Fruit fly (Drosophila melanogaster) whole organism, embryonic: ENCODE measurements around the gene stac.

Experiments
- Abd-B ChIP-seq: fragments of 200-800 bp; sonication (Bioruptor generic); optimal IDR thresholded peaks from 2 replicates; lab custom pipeline; 2018; ENCODE audit warnings: missing biosample characterization, mild to moderate bottlenecking, missing genetic modification characterization, moderate library complexity
- Adf1 ChIP-seq: fragments of 200-800 bp; sonication (Bioruptor generic); IDR thresholded peaks from 2 replicates; pipeline ENCODE4 v1.3.6; 2022; ENCODE audit warnings: missing biosample characterization, missing genetic modification characterization
- Antp ChIP-seq: fragments of 200-800 bp; sonication (Bioruptor generic); optimal IDR thresholded peaks from 3 replicates; lab custom pipeline; 2016; ENCODE audit warnings: missing biosample characterization, missing genetic modification characterization
- Blimp-1 ChIP-seq: fragments of 200-800 bp; sonication (Bioruptor generic); optimal IDR thresholded peaks from 3 replicates; lab custom pipeline; 2018; ENCODE audit warnings: missing biosample characterization, missing genetic modification characterization, mild to moderate bottlenecking, moderate library complexity, missing genetic modification reagents
- CG12744 ChIP-seq: fragments of 200-800 bp; sonication (Bioruptor generic); optimal IDR thresholded peaks from 2 replicates; lab custom pipeline; 2016; ENCODE audit warnings: missing biosample characterization, missing genetic modification characterization
- CG13894 ChIP-seq: fragments of 200-800 bp; sonication (Bioruptor generic); optimal IDR thresholded peaks from 3 replicates; lab custom pipeline; 2018; ENCODE audit warnings: missing biosample characterization, mild to moderate bottlenecking, missing genetic modification characterization, moderate library complexity
- CG18011 ChIP-seq: fragments of 200-800 bp; sonication (Bioruptor generic); optimal IDR thresholded peaks from 2 replicates; lab custom pipeline; 2017; ENCODE audit warnings: missing biosample characterization, missing genetic modification characterization, mild to moderate bottlenecking, moderate library complexity, missing genotype
- CG33557 ChIP-seq: fragments of 200-800 bp; sonication (Bioruptor generic); optimal IDR thresholded peaks from 2 replicates; lab custom pipeline; 2019; ENCODE audit warnings: missing biosample characterization, mild to moderate bottlenecking, missing genetic modification characterization, moderate library complexity
- CG34422 ChIP-seq: fragments of 200-800 bp; sonication (Bioruptor generic); IDR thresholded peaks from 3 replicates; pipeline ENCODE4 v1.3.6; 2022; ENCODE audit warnings: missing biosample characterization, missing genetic modification characterization
- CG4360 ChIP-seq: fragments of 200-800 bp; sonication (Bioruptor generic); IDR thresholded peaks from 2 replicates; pipeline ENCODE4 v1.3.6; 2022; ENCODE audit warnings: missing biosample characterization, missing genetic modification characterization
- CG4820 ChIP-seq: fragments of 200-800 bp; sonication (Bioruptor generic); optimal IDR thresholded peaks from 3 replicates; lab custom pipeline; 2016; ENCODE audit warnings: missing biosample characterization, missing genetic modification characterization
- CG8359 ChIP-seq: fragments of 200-800 bp; sonication (Bioruptor generic); optimal IDR thresholded peaks from 2 replicates; lab custom pipeline; 2017; ENCODE audit warnings: missing biosample characterization, mild to moderate bottlenecking, missing genetic modification characterization, borderline replicate concordance
- CG8924 ChIP-seq: fragments of 200-800 bp; optimal IDR thresholded peaks from 3 replicates; lab custom pipeline; 2019; ENCODE audit warnings: missing biosample characterization, mild to moderate bottlenecking, missing genetic modification characterization, moderate library complexity
- CG9727 ChIP-seq: fragments of 200-800 bp; sonication (Bioruptor generic); optimal IDR thresholded peaks from 3 replicates; lab custom pipeline; 2017; ENCODE audit warnings: missing biosample characterization, mild to moderate bottlenecking, missing genetic modification characterization
- Camta ChIP-seq: fragments of 200-800 bp; sonication (Bioruptor generic); optimal IDR thresholded peaks from 2 replicates; lab custom pipeline; 2016; ENCODE audit warnings: missing biosample characterization, missing genetic modification characterization
- CrebB ChIP-seq: fragments of 200-800 bp; sonication (Bioruptor generic); optimal IDR thresholded peaks from 3 replicates; lab custom pipeline; 2018; ENCODE audit warnings: missing biosample characterization, mild to moderate bottlenecking, missing genetic modification characterization
- Dip3 ChIP-seq: fragments of 200-800 bp; sonication (Bioruptor generic); optimal IDR thresholded peaks from 3 replicates; lab custom pipeline; 2016; ENCODE audit warnings: missing biosample characterization, missing genetic modification characterization
- Dll ChIP-seq: fragments of 200-800 bp; sonication (Bioruptor generic); IDR thresholded peaks from 4 replicates; pipeline ENCODE4 v1.3.6; 2022; ENCODE audit warnings: missing biosample characterization, missing genetic modification characterization; ENCODE audit not compliant: partially characterized antibody
- Ets97D ChIP-seq: fragments of 200-800 bp; sonication (Bioruptor generic); optimal IDR thresholded peaks from 3 replicates; lab custom pipeline; 2016; ENCODE audit warnings: missing biosample characterization, missing genetic modification characterization
- Fer1 ChIP-seq: fragments of 200-800 bp; sonication (Bioruptor generic); optimal IDR thresholded peaks from 2 replicates; lab custom pipeline; 2017; ENCODE audit warnings: missing biosample characterization, mild to moderate bottlenecking, missing genetic modification characterization
- H15 ChIP-seq: fragments of 200-800 bp; sonication (Bioruptor generic); IDR thresholded peaks from 3 replicates; pipeline ENCODE4 v1.3.6; 2022; ENCODE audit warnings: missing biosample characterization, missing genetic modification characterization
- NC2α ChIP-seq: fragments of 200-800 bp; sonication (Bioruptor generic); optimal IDR thresholded peaks from 2 replicates; lab custom pipeline; 2016; ENCODE audit warnings: missing biosample characterization, missing genetic modification characterization
- Nf-YA ChIP-seq: fragments of 200-800 bp; sonication (Bioruptor generic); IDR thresholded peaks from 2 replicates; pipeline ENCODE4 v1.3.6; 2022; ENCODE audit warnings: missing biosample characterization, missing genetic modification characterization
- Nf-YB ChIP-seq: fragments of 200-800 bp; sonication (Bioruptor generic); optimal IDR thresholded peaks from 3 replicates; lab custom pipeline; 2019; ENCODE audit warnings: missing biosample characterization, mild to moderate bottlenecking, missing genetic modification characterization, moderate library complexity
- Nf-YC ChIP-seq: fragments of 200-800 bp; optimal IDR thresholded peaks from 3 replicates; lab custom pipeline; 2019; ENCODE audit warnings: missing biosample characterization, mild to moderate bottlenecking, missing genetic modification characterization, moderate library complexity
- Opbp ChIP-seq: fragments of 200-800 bp; sonication (Bioruptor generic); IDR thresholded peaks from 3 replicates; pipeline ENCODE4 v1.3.6; 2022; ENCODE audit warnings: missing biosample characterization, missing genetic modification characterization; ENCODE audit not compliant: partially characterized antibody
- Sin3A ChIP-seq: fragments of >200 bp; optimal IDR thresholded peaks from 2 replicates; lab custom pipeline; 2018
- Sry-δ ChIP-seq: fragments of 200-800 bp; sonication (Bioruptor generic); optimal IDR thresholded peaks from 2 replicates; lab custom pipeline; 2016; ENCODE audit warnings: missing biosample characterization, missing genetic modification characterization
- Trl ChIP-seq, 3 experiments: fragments of >200 bp in 2 of 3; fragments of 200-800 bp in 1 of 3; sonication (Bioruptor generic) in 1 of 3; optimal IDR thresholded peaks; 2 replicates in 1 of 3; 3 replicates in 2 of 3; lab custom pipeline; 2016 to 2017; ENCODE audit warnings: missing biosample characterization in 1 of 3, missing genetic modification characterization in 1 of 3
- Xrp1 ChIP-seq: fragments of 200-800 bp; sonication (Bioruptor generic); IDR thresholded peaks from 2 replicates; pipeline ENCODE4 v1.3.6; 2022; ENCODE audit warnings: missing biosample characterization, missing genetic modification characterization
- amos ChIP-seq: fragments of 200-800 bp; sonication (Bioruptor generic); IDR thresholded peaks from 2 replicates; pipeline ENCODE4 v1.3.6; 2022; ENCODE audit warnings: missing biosample characterization, missing genetic modification characterization; ENCODE audit not compliant: partially characterized antibody
- ap ChIP-seq: fragments of 200-800 bp; sonication (Bioruptor generic); IDR thresholded peaks from 2 replicates; pipeline ENCODE4 v1.3.6; 2022; ENCODE audit warnings: missing biosample characterization, missing genetic modification characterization
- br ChIP-seq: fragments of >200 bp; optimal IDR thresholded peaks from 2 replicates; lab custom pipeline; 2017
- cg ChIP-seq: fragments of 200-800 bp; sonication (Bioruptor generic); optimal IDR thresholded peaks from 3 replicates; lab custom pipeline; 2019; ENCODE audit warnings: missing biosample characterization, mild to moderate bottlenecking, missing genetic modification characterization, moderate library complexity
- crol ChIP-seq: fragments of 200-800 bp; sonication (Bioruptor generic); IDR thresholded peaks from 2 replicates; pipeline ENCODE4 v1.3.6; 2022; ENCODE audit warnings: missing biosample characterization, missing genetic modification characterization
- crp ChIP-seq, 2 experiments: fragments of 200-800 bp; sonication (Bioruptor generic); optimal IDR thresholded peaks; 2 replicates in 1 of 2; 3 replicates in 1 of 2; lab custom pipeline; 2017; ENCODE audit warnings: missing biosample characterization in 2 of 2, missing genetic modification characterization in 2 of 2, mild to moderate bottlenecking in 1 of 2, moderate library complexity in 1 of 2
- danr ChIP-seq: fragments of 200-800 bp; sonication (Bioruptor generic); IDR thresholded peaks from 2 replicates; pipeline ENCODE4 v1.3.6; 2022; ENCODE audit warnings: missing biosample characterization, missing genetic modification characterization
- dmrt11E ChIP-seq: fragments of 200-800 bp; sonication (Bioruptor generic); optimal IDR thresholded peaks from 3 replicates; lab custom pipeline; 2018; ENCODE audit warnings: missing biosample characterization, mild to moderate bottlenecking, missing genetic modification characterization, moderate library complexity
- fu2 ChIP-seq: fragments of 200-800 bp; sonication (Bioruptor generic); optimal IDR thresholded peaks from 2 replicates; lab custom pipeline; 2016; ENCODE audit warnings: missing biosample characterization, missing genetic modification characterization
- gt ChIP-seq: fragments of 200-800 bp; sonication (Bioruptor generic); IDR thresholded peaks from 2 replicates; pipeline ENCODE4 v1.3.6; 2022; ENCODE audit warnings: missing biosample characterization, missing genetic modification characterization
- nau ChIP-seq: fragments of 200-800 bp; sonication (Bioruptor generic); optimal IDR thresholded peaks from 3 replicates; lab custom pipeline; 2017; ENCODE audit warnings: missing biosample characterization, mild to moderate bottlenecking, missing genetic modification characterization, missing genetic modification reagents
- psq ChIP-seq: fragments of 200-800 bp; sonication (Bioruptor generic); optimal IDR thresholded peaks from 2 replicates; lab custom pipeline; 2017; ENCODE audit warnings: missing biosample characterization, missing genetic modification characterization
- ranshi ChIP-seq: fragments of 200-800 bp; sonication (Bioruptor generic); IDR thresholded peaks from 2 replicates; pipeline ENCODE4 v1.3.6; 2022; ENCODE audit warnings: missing biosample characterization, missing genetic modification characterization
- ro ChIP-seq: fragments of 200-800 bp; sonication (Bioruptor generic); IDR thresholded peaks from 2 replicates; pipeline ENCODE4 v1.3.6; 2022; ENCODE audit warnings: missing biosample characterization, missing genetic modification characterization
- run ChIP-seq: fragments of 200-800 bp; sonication (Bioruptor generic); optimal IDR thresholded peaks from 3 replicates; lab custom pipeline; 2018; ENCODE audit warnings: missing biosample characterization, mild to moderate bottlenecking, missing genetic modification characterization
- salm ChIP-seq: fragments of 200-800 bp; sonication (Bioruptor generic); optimal IDR thresholded peaks from 2 replicates; lab custom pipeline; 2018; ENCODE audit warnings: missing biosample characterization, mild to moderate bottlenecking, missing genetic modification characterization
- stc ChIP-seq: fragments of 200-800 bp; sonication (Bioruptor generic); IDR thresholded peaks from 2 replicates; pipeline ENCODE4 v1.3.6; 2022; ENCODE audit warnings: missing biosample characterization, missing genetic modification characterization
- wor ChIP-seq: fragments of 200-800 bp; sonication (Bioruptor generic); IDR thresholded peaks from 2 replicates; pipeline ENCODE4 v1.3.6; 2022; ENCODE audit warnings: missing biosample characterization, missing genetic modification characterization
- zf30C ChIP-seq: fragments of 200-800 bp; sonication (Bioruptor generic); optimal IDR thresholded peaks from 3 replicates; lab custom pipeline; 2018; ENCODE audit warnings: missing biosample characterization, mild to moderate bottlenecking, missing genetic modification characterization

stac gene

dm6 chr3R:25080446-25080845, 24.4 kb downstream of the stac start (continued):
- TF ChIP-seq Camta: no peak
- no peak for TF ChIP-seq CG33557 (GFP tag; lab: Kevin White, UChicago)
- no peak for TF ChIP-seq run (tag; lab: Kevin White, UChicago)
- TF ChIP-seq gt (GFP tag; lab: Robert Waterston, UW): no peak
- no peak for TF ChIP-seq CG9727 (GFP tag; lab: Kevin White, UChicago)
- TF ChIP-seq Sin3A (lab: Kevin White, UChicago): no peak
- TF ChIP-seq fu2 (GFP tag; lab: Kevin White, UChicago): no peak
- no peak for TF ChIP-seq salm (tag; lab: Kevin White, UChicago)
- no peak for TF ChIP-seq CG13894
- TF ChIP-seq ranshi (GFP tag; lab: Robert Waterston, UW): no peak
- TF ChIP-seq CG4360 (GFP tag; lab: Robert Waterston, UW): no peak
- TF ChIP-seq CrebB: no peak
- TF ChIP-seq Dip3 (GFP tag; lab: Kevin White, UChicago): no peak
- no peak for TF ChIP-seq CG34422 (GFP tag; lab: Robert Waterston, UW)
- TF ChIP-seq stc (GFP tag; lab: Robert Waterston, UW): peak; percentile 37; the same call in 1 of the 2 replicates
- no peak for TF ChIP-seq dmrt11E (tag; lab: Kevin White, UChicago)
- no peak for TF ChIP-seq ap (GFP tag; lab: Robert Waterston, UW)
- TF ChIP-seq CG12744 (GFP tag; lab: Kevin White, UChicago): no peak
- TF ChIP-seq CG4820 (GFP tag; lab: Kevin White, UChicago): no peak
- TF ChIP-seq ro (GFP tag; lab: Robert Waterston, UW): no peak
- no peak for TF ChIP-seq Antp (GFP tag; lab: Kevin White, UChicago)

dm6 chr3R:25082348-25082747, 26.3 kb downstream of the stac start, which contains the start of gene fd96Ca:
Gene fd96Ca (plus strand): TSS chr3R:25082684.
- peak; percentile 83 for TF ChIP-seq zf30C (GFP tag; lab: Kevin White, UChicago)
- TF ChIP-seq nau (GFP tag; lab: Kevin White, UChicago): no peak
- no peak for TF ChIP-seq psq
- TF ChIP-seq danr (GFP tag; lab: Robert Waterston, UW): no peak
- peak; percentile 95 for TF ChIP-seq Nf-YB (GFP tag; lab: Kevin White, UChicago)
- no peak for TF ChIP-seq Ets97D
- peak; percentile 92 for TF ChIP-seq Nf-YC
- TF ChIP-seq crol (GFP tag; lab: Robert Waterston, UW): peak; percentile 84; the same call in 1 of the 2 replicates
- TF ChIP-seq CG13894: no peak
- TF ChIP-seq Trl (optimal IDR thresholded peaks at IDR 0.05; lab: Kevin White, UChicago): peak in 1 of 2 experiments; percentile 22
- TF ChIP-seq Trl (GFP tag; optimal IDR thresholded peaks at IDR 0.05; lab: Kevin White, UChicago): no peak
- TF ChIP-seq H15 (GFP tag; lab: Robert Waterston, UW): no peak

dm6 chr3R:25094639-25095038, 38.6 kb downstream of the stac start, which contains the start of gene fd96Cb:
Gene fd96Cb (plus strand): TSS chr3R:25095012.
- TF ChIP-seq br: no peak
- TF ChIP-seq CG8359 (GFP tag; lab: Kevin White, UChicago): no peak
- TF ChIP-seq wor: no peak
- no peak for TF ChIP-seq Blimp-1 (GFP tag; lab: Kevin White, UChicago)
- TF ChIP-seq Dll (GFP tag; lab: Robert Waterston, UW): no peak
- TF ChIP-seq CG18011: no peak
- no peak for TF ChIP-seq Fer1 (GFP tag; lab: Kevin White, UChicago)
- TF ChIP-seq amos (GFP tag; lab: Robert Waterston, UW): no peak
- TF ChIP-seq crp (GFP tag; optimal IDR thresholded peaks at IDR 0.05; lab: Kevin White, UChicago): no peak
- TF ChIP-seq Xrp1 (GFP tag; lab: Robert Waterston, UW): no peak
- TF ChIP-seq Sry-δ (GFP tag; lab: Kevin White, UChicago): no peak
- no peak for TF ChIP-seq CG8924 (tag; lab: Kevin White, UChicago)
- no peak for TF ChIP-seq NC2α (GFP tag; lab: Kevin White, UChicago)
- TF ChIP-seq cg (GFP tag; lab: Kevin White, UChicago): peak; percentile 64
- peak; percentile 31; the same call in 1 of the 2 replicates for TF ChIP-seq Adf1 (GFP tag; lab: Robert Waterston, UW)
- TF ChIP-seq Nf-YA: peak; percentile 95
- TF ChIP-seq Trl (optimal IDR thresholded peaks at IDR 0.05; lab: Kevin White, UChicago): peak; percentile 30 to 49
- no peak for TF ChIP-seq Trl (GFP tag; optimal IDR thresholded peaks at IDR 0.05; lab: Kevin White, UChicago)
- no peak for TF ChIP-seq Abd-B (GFP tag; lab: Kevin White, UChicago)
- TF ChIP-seq Opbp (GFP tag; lab: Robert Waterston, UW): peak; percentile 34; the same call in 1 of the 3 replicates
- no peak for TF ChIP-seq gt (GFP tag; lab: Robert Waterston, UW)
